Worm (Caenorhabditis elegans): ENCODE results near the gene dhhc-13.

Gene dhhc-13

ce11 chrIV:5930345-5930744 is 13.2 kb downstream of the dhhc-13 start, which contains the start of gene lin-33:
Gene lin-33 (plus strand): TSS chrIV:5930645.
- TF ChIP-seq snpc-3.4 (tag; optimal IDR thresholded peaks at IDR 0.05), result no peak
- TF ChIP-seq F10E7.11 (tag; optimal IDR thresholded peaks at IDR 0.05), result no peak
- no peak for TF ChIP-seq cebp-2 (GFP tag; IDR thresholded peaks at IDR 0.05)
- TF ChIP-seq let-607 (tag; optimal IDR thresholded peaks at IDR 0.05), result no peak
- TF ChIP-seq die-1 (tag; optimal IDR thresholded peaks at IDR 0.05), result no peak
- TF ChIP-seq bed-2 (GFP tag; IDR thresholded peaks at IDR 0.05), result no peak
- no peak for TF ChIP-seq ceh-40 (GFP tag; IDR thresholded peaks at IDR 0.05)
- TF ChIP-seq zfh-2 (GFP tag; conservative IDR thresholded peaks at IDR 0.05), result no peak
- TF ChIP-seq B0261.1 (tag; optimal IDR thresholded peaks at IDR 0.05), result no peak
- no peak for TF ChIP-seq Y67H2A.10 (GFP tag; conservative IDR thresholded peaks at IDR 0.05)
- no peak for TF ChIP-seq dpff-1 (tag; optimal IDR thresholded peaks at IDR 0.05)
- no peak for TF ChIP-seq sptf-2 (GFP tag; optimal IDR thresholded peaks at IDR 0.05)

- TF ChIP-seq F55B11.4 (tag; optimal IDR thresholded peaks at IDR 0.05; ENCODE audit: borderline replicate concordance, insufficient read depth) (no peak), Y67H2A.10 (GFP tag; conservative IDR thresholded peaks at IDR 0.05) (no peak), sdz-38 (tag; optimal IDR thresholded peaks at IDR 0.05) (no peak), attf-6 (GFP tag; IDR thresholded peaks at IDR 0.05) (no peak), K11D2.4 (GFP tag; IDR thresholded peaks at IDR 0.05) (no peak), pha-4 (tag; optimal IDR thresholded peaks at IDR 0.05) (no peak), hmg-1.2 (GFP tag; IDR thresholded peaks at IDR 0.05) (no peak), lin-35 (GFP tag; optimal IDR thresholded peaks at IDR 0.05) (no peak), aptf-3 (GFP tag; IDR thresholded peaks at IDR 0.05) (no peak), F22D6.2 (tag; optimal IDR thresholded peaks at IDR 0.05) (no peak), ets-4 (GFP tag; optimal IDR thresholded peaks at IDR 0.05) (no peak), bed-2 (GFP tag; IDR thresholded peaks at IDR 0.05) (no peak), him-1 (tag; optimal IDR thresholded peaks at IDR 0.05) (no peak), atf-7 (tag; optimal IDR thresholded peaks at IDR 0.05) (no peak), lir-1 (GFP tag; conservative IDR thresholded peaks at IDR 0.05) (no peak), T07F8.4 (tag; optimal IDR thresholded peaks at IDR 0.05) (no peak), unc-62 (GFP tag; optimal IDR thresholded peaks at IDR 0.05) (no peak), die-1 (tag; optimal IDR thresholded peaks at IDR 0.05) (no peak), F57A8.1 (GFP tag; optimal IDR thresholded peaks at IDR 0.05) (no peak)
Observed at ce11 chrIV:5934046-5934445, 16.9 kb downstream of the dhhc-13 start, which contains the start of gene H32C10.1. Gene H32C10.1 (plus strand): TSS chrIV:5934346.

- TF ChIP-seq F52B5.7 (tag; optimal IDR thresholded peaks at IDR 0.05), result peak; percentile 49
- TF ChIP-seq F39B2.1 (GFP tag; IDR thresholded peaks at IDR 0.05), result no peak
- 0 out of 2 replicates have a peak, but pooled peaks have one; percentile 49 for TF ChIP-seq Y53G8AR.9 (GFP tag; conservative IDR thresholded peaks at IDR 0.05)
- TF ChIP-seq hsf-1 (GFP tag; IDR thresholded peaks at IDR 0.05), result no peak
- TF ChIP-seq C17E4.6 (GFP tag; IDR thresholded peaks at IDR 0.05), result no peak
- TF ChIP-seq chd-7 (tag; optimal IDR thresholded peaks at IDR 0.05), result peak; percentile 48
- TF ChIP-seq repo-1 (tag; optimal IDR thresholded peaks at IDR 0.05), result peak; percentile 42
- TF ChIP-seq dpff-1 (tag; optimal IDR thresholded peaks at IDR 0.05), result no peak
- TF ChIP-seq snpc-4 (GFP tag; optimal IDR thresholded peaks at IDR 0.05), result no peak
- TF ChIP-seq snpc-4 (tag; optimal IDR thresholded peaks at IDR 0.05), result peak in 1 of 4 experiments; percentile 62
Observed at ce11 chrIV:5937106-5937505, 20.0 kb downstream of the dhhc-13 start.
